Fruit fly (Drosophila melanogaster) whole organism, embryonic: ENCODE measurements around the gene CSN5.
A peak's percentile ranks its signal among the peaks of the same experiment; 100 is the strongest.

Source experiments
- ATbp ChIP-seq: fragments of 200-800 bp; sonication (Bioruptor generic); optimal IDR thresholded peaks from 2 replicates; lab custom pipeline; 2017; ENCODE audit warnings: missing biosample characterization, mild to moderate bottlenecking, missing genetic modification characterization, missing genetic modification reagents
- B-H1 ChIP-seq: fragments of 200-800 bp; sonication (Bioruptor generic); IDR thresholded peaks from 3 replicates; pipeline ENCODE4 v1.3.6; 2022; ENCODE audit warnings: missing biosample characterization, missing genetic modification characterization
- Bgb ChIP-seq: fragments of 200-800 bp; sonication (Bioruptor generic); IDR thresholded peaks from 2 replicates; pipeline ENCODE4 v1.3.6; 2022; ENCODE audit warnings: missing biosample characterization, missing genetic modification characterization; ENCODE audit not compliant: partially characterized antibody
- CG12769 ChIP-seq: fragments of 200-800 bp; sonication (Bioruptor generic); optimal IDR thresholded peaks from 2 replicates; lab custom pipeline; 2019; ENCODE audit warnings: missing biosample characterization, mild to moderate bottlenecking, missing genetic modification characterization, moderate library complexity
- CG15514 ChIP-seq: fragments of 200-800 bp; sonication (Bioruptor generic); optimal IDR thresholded peaks from 3 replicates; lab custom pipeline; 2017; ENCODE audit warnings: missing biosample characterization, missing genetic modification characterization, mild to moderate bottlenecking, moderate library complexity, missing genetic modification reagents
- CG17612 ChIP-seq: fragments of 200-800 bp; sonication (Bioruptor generic); IDR thresholded peaks from 2 replicates; pipeline ENCODE4 v1.3.6; 2022; ENCODE audit warnings: missing biosample characterization, missing genetic modification characterization
- CG17912 ChIP-seq: fragments of 200-800 bp; sonication (Bioruptor generic); optimal IDR thresholded peaks from 2 replicates; lab custom pipeline; 2018; ENCODE audit warnings: missing biosample characterization, mild to moderate bottlenecking, missing genetic modification characterization
- CG18599 ChIP-seq: fragments of 200-800 bp; sonication (Bioruptor generic); optimal IDR thresholded peaks from 3 replicates; lab custom pipeline; 2017; ENCODE audit warnings: missing biosample characterization, missing genetic modification characterization, mild to moderate bottlenecking, moderate library complexity, missing genetic modification reagents
- CG18764 ChIP-seq: fragments of 200-800 bp; sonication (Bioruptor generic); optimal IDR thresholded peaks from 3 replicates; lab custom pipeline; 2016; ENCODE audit warnings: missing biosample characterization, missing genetic modification characterization
- CG5180 ChIP-seq: fragments of 200-800 bp; sonication (Bioruptor generic); optimal IDR thresholded peaks from 3 replicates; lab custom pipeline; 2017; ENCODE audit warnings: missing biosample characterization, missing genetic modification characterization, mild to moderate bottlenecking, moderate library complexity, missing genetic modification reagents
- CG5245 ChIP-seq: fragments of 200-800 bp; sonication (Bioruptor generic); optimal IDR thresholded peaks from 3 replicates; lab custom pipeline; 2016; ENCODE audit warnings: missing biosample characterization, missing genetic modification characterization
- CG6689 ChIP-seq: fragments of 200-800 bp; sonication (Bioruptor generic); IDR thresholded peaks from 2 replicates; pipeline ENCODE4 v1.3.6; 2022; ENCODE audit warnings: missing biosample characterization, missing genetic modification characterization
- CG7271 ChIP-seq: fragments of 200-800 bp; sonication (Bioruptor generic); optimal IDR thresholded peaks from 2 replicates; lab custom pipeline; 2018; ENCODE audit warnings: missing biosample characterization, mild to moderate bottlenecking, missing genetic modification characterization, moderate library complexity
- CG7786 ChIP-seq: fragments of 200-800 bp; sonication (Bioruptor generic); optimal IDR thresholded peaks from 2 replicates; lab custom pipeline; 2016; ENCODE audit warnings: missing biosample characterization, missing genetic modification characterization
- CG9932 ChIP-seq: fragments of 200-800 bp; sonication (Bioruptor generic); IDR thresholded peaks from 2 replicates; pipeline ENCODE4 v1.3.6; 2022; ENCODE audit warnings: missing biosample characterization, missing genetic modification characterization
- H2.0 ChIP-seq: fragments of 200-800 bp; sonication (Bioruptor generic); IDR thresholded peaks from 2 replicates; pipeline ENCODE4 v1.3.6; 2022; ENCODE audit warnings: missing biosample characterization, missing genetic modification characterization
- Hand ChIP-seq: fragments of 200-800 bp; sonication (Bioruptor generic); optimal IDR thresholded peaks from 2 replicates; lab custom pipeline; 2017; ENCODE audit warnings: mild to moderate bottlenecking, missing biosample characterization, missing genetic modification reagents, missing genetic modification characterization
- MTF-1 ChIP-seq: fragments of 200-800 bp; sonication (Bioruptor generic); optimal IDR thresholded peaks from 2 replicates; lab custom pipeline; 2018; ENCODE audit warnings: missing biosample characterization, mild to moderate bottlenecking, missing genetic modification characterization, borderline replicate concordance
- Med ChIP-seq: fragments of 200-800 bp; sonication (Bioruptor generic); peaks from one replicate; lab custom pipeline; 2016; ENCODE audit warnings: missing biosample characterization, missing genetic modification characterization, mild to moderate bottlenecking, inconsistent platforms, moderate library complexity
- Meics ChIP-seq: fragments of 200-800 bp; sonication (Bioruptor generic); optimal IDR thresholded peaks from 2 replicates; lab custom pipeline; 2017; ENCODE audit warnings: missing biosample characterization, mild to moderate bottlenecking, missing genetic modification characterization
- NC2α ChIP-seq: fragments of 200-800 bp; sonication (Bioruptor generic); optimal IDR thresholded peaks from 2 replicates; lab custom pipeline; 2016; ENCODE audit warnings: missing biosample characterization, missing genetic modification characterization
- Nf-YA ChIP-seq: fragments of 200-800 bp; sonication (Bioruptor generic); IDR thresholded peaks from 2 replicates; pipeline ENCODE4 v1.3.6; 2022; ENCODE audit warnings: missing biosample characterization, missing genetic modification characterization
- Oli ChIP-seq: fragments of 200-800 bp; sonication (Bioruptor generic); optimal IDR thresholded peaks from 2 replicates; lab custom pipeline; 2018; ENCODE audit warnings: missing biosample characterization, mild to moderate bottlenecking, missing genetic modification characterization, moderate library complexity
- Poxn ChIP-seq: fragments of 200-800 bp; sonication (Bioruptor generic); IDR thresholded peaks from 2 replicates; pipeline ENCODE4 v1.3.6; 2022; ENCODE audit warnings: missing biosample characterization, missing genetic modification characterization
- Ptx1 ChIP-seq: fragments of 200-800 bp; sonication (Bioruptor generic); IDR thresholded peaks from 2 replicates; pipeline ENCODE4 v1.3.6; 2022; ENCODE audit warnings: missing biosample characterization, missing genetic modification characterization
- Rfx ChIP-seq: fragments of 200-800 bp; sonication (Bioruptor generic); IDR thresholded peaks from 2 replicates; pipeline ENCODE4 v1.3.6; 2022; ENCODE audit warnings: missing biosample characterization, missing genetic modification characterization
- Xbp1 ChIP-seq: fragments of 200-800 bp; sonication (Bioruptor generic); optimal IDR thresholded peaks from 3 replicates; lab custom pipeline; 2016; ENCODE audit warnings: missing biosample characterization, mild to moderate bottlenecking, missing genetic modification characterization
- Xrp1 ChIP-seq: fragments of 200-800 bp; sonication (Bioruptor generic); IDR thresholded peaks from 2 replicates; pipeline ENCODE4 v1.3.6; 2022; ENCODE audit warnings: missing biosample characterization, missing genetic modification characterization
- ac ChIP-seq: fragments of 200-800 bp; sonication (Bioruptor generic); optimal IDR thresholded peaks from 3 replicates; lab custom pipeline; 2017; ENCODE audit warnings: missing biosample characterization, mild to moderate bottlenecking, missing genetic modification characterization
- br ChIP-seq: fragments of >200 bp; optimal IDR thresholded peaks from 2 replicates; lab custom pipeline; 2017
- chif ChIP-seq, 2 experiments: fragments of 200-800 bp; sonication (Bioruptor generic); optimal IDR thresholded peaks; 3 replicates each; lab custom pipeline; 2016; ENCODE audit warnings: missing biosample characterization in 2 of 2, missing genetic modification characterization in 2 of 2
- dysf ChIP-seq: fragments of 200-800 bp; sonication (Bioruptor generic); IDR thresholded peaks from 3 replicates; pipeline ENCODE4 v1.3.6; 2022; ENCODE audit warnings: missing biosample characterization, missing genetic modification characterization
- eyg ChIP-seq: fragments of 200-800 bp; sonication (Bioruptor generic); optimal IDR thresholded peaks from 3 replicates; lab custom pipeline; 2016; ENCODE audit warnings: missing biosample characterization, missing genetic modification characterization
- fd3F ChIP-seq: fragments of 200-800 bp; sonication (Bioruptor generic); optimal IDR thresholded peaks from 2 replicates; lab custom pipeline; 2018; ENCODE audit warnings: missing biosample characterization, mild to moderate bottlenecking, missing genetic modification characterization, moderate library complexity
- fru ChIP-seq: fragments of >200 bp; optimal IDR thresholded peaks from 2 replicates; lab custom pipeline; 2017
- fu2 ChIP-seq: fragments of 200-800 bp; sonication (Bioruptor generic); optimal IDR thresholded peaks from 2 replicates; lab custom pipeline; 2016; ENCODE audit warnings: missing biosample characterization, missing genetic modification characterization
- gcm2 ChIP-seq: fragments of 200-800 bp; sonication (Bioruptor generic); optimal IDR thresholded peaks from 2 replicates; lab custom pipeline; 2016; ENCODE audit warnings: missing biosample characterization, missing genetic modification characterization
- grn ChIP-seq: fragments of 200-800 bp; sonication (Bioruptor generic); optimal IDR thresholded peaks from 3 replicates; lab custom pipeline; 2017; ENCODE audit warnings: missing biosample characterization, missing genetic modification characterization
- ham ChIP-seq: fragments of 200-800 bp; sonication (Bioruptor generic); IDR thresholded peaks from 2 replicates; pipeline ENCODE4 v1.3.6; 2022; ENCODE audit warnings: missing biosample characterization, missing genetic modification characterization
- lilli ChIP-seq: fragments of 200-800 bp; sonication (Bioruptor generic); optimal IDR thresholded peaks from 3 replicates; lab custom pipeline; 2016; ENCODE audit warnings: missing biosample characterization, missing genetic modification characterization
- nom ChIP-seq: fragments of 200-800 bp; sonication (Bioruptor generic); optimal IDR thresholded peaks from 2 replicates; lab custom pipeline; 2017; ENCODE audit warnings: missing biosample characterization, missing genetic modification characterization, mild to moderate bottlenecking, moderate library complexity, missing genetic modification reagents
- oc ChIP-seq: fragments of 200-800 bp; sonication (Bioruptor generic); optimal IDR thresholded peaks from 2 replicates; lab custom pipeline; 2018; ENCODE audit warnings: missing biosample characterization, mild to moderate bottlenecking, missing genetic modification characterization, moderate library complexity
- pros ChIP-seq: fragments of 200-800 bp; sonication (Bioruptor generic); optimal IDR thresholded peaks from 3 replicates; lab custom pipeline; 2019; ENCODE audit warnings: missing biosample characterization, mild to moderate bottlenecking, missing genetic modification characterization, moderate library complexity
- repo ChIP-seq: fragments of 200-800 bp; sonication (Bioruptor generic); optimal IDR thresholded peaks from 2 replicates; lab custom pipeline; 2016; ENCODE audit warnings: missing biosample characterization, missing genetic modification characterization
- ro ChIP-seq: fragments of 200-800 bp; sonication (Bioruptor generic); IDR thresholded peaks from 2 replicates; pipeline ENCODE4 v1.3.6; 2022; ENCODE audit warnings: missing biosample characterization, missing genetic modification characterization
- run ChIP-seq: fragments of 200-800 bp; sonication (Bioruptor generic); optimal IDR thresholded peaks from 3 replicates; lab custom pipeline; 2018; ENCODE audit warnings: missing biosample characterization, mild to moderate bottlenecking, missing genetic modification characterization
- schlank ChIP-seq: fragments of 200-800 bp; sonication (Bioruptor generic); optimal IDR thresholded peaks from 2 replicates; lab custom pipeline; 2018; ENCODE audit warnings: missing biosample characterization, mild to moderate bottlenecking, missing genetic modification characterization
- slp2 ChIP-seq: fragments of 200-800 bp; sonication (Bioruptor generic); optimal IDR thresholded peaks from 2 replicates; lab custom pipeline; 2016; ENCODE audit warnings: missing biosample characterization, missing genetic modification characterization
- tll ChIP-seq, 2 experiments: fragments of 200-800 bp in 1 of 2; fragments of >200 bp in 1 of 2; sonication (Bioruptor generic) in 1 of 2; optimal IDR thresholded peaks; 2 replicates each; lab custom pipeline; 2017 to 2019; ENCODE audit warnings: missing biosample characterization in 2 of 2, missing genetic modification characterization in 2 of 2, mild to moderate bottlenecking in 1 of 2, moderate library complexity in 1 of 2
- ttk ChIP-seq: fragments of 200-800 bp; sonication (Bioruptor generic); IDR thresholded peaks from 2 replicates; pipeline ENCODE4 v2.1.2; 2022; ENCODE audit warnings: missing biosample characterization, missing genetic modification characterization
- twi ChIP-seq: fragments of 200-800 bp; optimal IDR thresholded peaks from 2 replicates; lab custom pipeline; 2019; ENCODE audit warnings: missing biosample characterization, mild to moderate bottlenecking, missing genetic modification characterization, moderate library complexity
- vvl ChIP-seq: fragments of 200-800 bp; sonication (Bioruptor generic); IDR thresholded peaks from 2 replicates; pipeline ENCODE4 v1.3.6; 2022; ENCODE audit warnings: missing biosample characterization, missing genetic modification characterization

The CSN5 gene

DNA sequence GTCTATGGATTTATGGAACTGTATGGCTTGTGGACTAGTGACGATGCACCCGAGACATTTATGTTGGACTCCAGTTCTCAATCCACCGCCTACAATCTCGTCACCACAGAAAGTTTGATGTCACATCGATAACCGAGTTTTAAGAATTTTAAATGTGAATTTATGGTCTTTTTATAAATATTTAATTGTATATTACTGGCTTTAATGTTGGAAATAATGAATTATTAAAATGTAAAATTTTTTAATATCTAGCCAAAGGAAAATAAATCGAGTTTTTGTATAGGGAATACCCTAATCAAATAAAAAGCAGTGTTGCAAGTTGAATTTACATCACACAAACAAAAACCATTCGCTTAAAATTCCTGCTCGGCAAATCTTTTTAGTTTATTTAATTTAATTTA lies 37.2 kb upstream of the CSN5 start, which contains the start of gene Fntb (continued):
- TF ChIP-seq oc, result no peak
- peak; percentile 29 for TF ChIP-seq CG7786 (GFP tag; lab: Kevin White, UChicago)
- no peak for TF ChIP-seq CG18599
- TF ChIP-seq pros, result no peak
- TF ChIP-seq H2.0 (GFP tag; lab: Robert Waterston, UW), result peak; percentile 39
- TF ChIP-seq dysf (GFP tag; lab: Robert Waterston, UW), result peak; percentile 74
- peak; percentile 68 for TF ChIP-seq vvl (GFP tag; lab: Robert Waterston, UW)
- no peak for TF ChIP-seq grn (GFP tag; lab: Kevin White, UChicago)
- TF ChIP-seq slp2 (GFP tag; lab: Kevin White, UChicago), result no peak
- TF ChIP-seq repo (GFP tag; lab: Kevin White, UChicago), result no peak
- no peak for TF ChIP-seq br
- peak; percentile 34 for TF ChIP-seq nom (GFP tag; lab: Kevin White, UChicago)
- peak; percentile 49; the same call in 1 of the 2 replicates for TF ChIP-seq CG6689 (GFP tag; lab: Robert Waterston, UW)
- peak; percentile 64; the same call in 1 of the 2 replicates for TF ChIP-seq Xrp1
- TF ChIP-seq CG7271 (tag; lab: Kevin White, UChicago), result no peak
- TF ChIP-seq Nf-YA (GFP tag; lab: Robert Waterston, UW), result no peak
- peak; percentile 73 for TF ChIP-seq Ptx1 (GFP tag; lab: Robert Waterston, UW)
- no peak for TF ChIP-seq fru
- peak; percentile 35 for TF ChIP-seq run (tag; lab: Kevin White, UChicago)
- no peak for TF ChIP-seq eyg (GFP tag; lab: Kevin White, UChicago)
- peak in 1 of 2 experiments; percentile 36 for TF ChIP-seq chif (GFP tag; optimal IDR thresholded peaks at IDR 0.05; lab: Kevin White, UChicago)
- no peak for TF ChIP-seq CG17912 (GFP tag; lab: Kevin White, UChicago)
- no peak for TF ChIP-seq MTF-1 (GFP tag; lab: Kevin White, UChicago)
- TF ChIP-seq Poxn (GFP tag; lab: Robert Waterston, UW), result no peak
- TF ChIP-seq ac (GFP tag; lab: Kevin White, UChicago), result no peak
- peak; percentile 48; the same call in 1 of the 2 replicates for TF ChIP-seq ttk (GFP tag; lab: Robert Waterston, UW)
- peak; percentile 5 for TF ChIP-seq CG5245 (GFP tag; lab: Kevin White, UChicago)
- no peak for TF ChIP-seq Bgb
- TF ChIP-seq fd3F (GFP tag; lab: Kevin White, UChicago), result peak; percentile 55
- peak; percentile 99 for TF ChIP-seq Meics
- TF ChIP-seq Oli (tag; lab: Kevin White, UChicago), result peak; percentile 68
- TF ChIP-seq Rfx (GFP tag; lab: Robert Waterston, UW), result peak; percentile 69
- no peak for TF ChIP-seq CG5180
- TF ChIP-seq CG12769, result no peak
- TF ChIP-seq twi (tag; lab: Kevin White, UChicago), result peak; percentile 46
- peak; percentile 12 for TF ChIP-seq NC2α (GFP tag; lab: Kevin White, UChicago)
- no peak for TF ChIP-seq B-H1 (GFP tag; lab: Robert Waterston, UW)
- no peak for TF ChIP-seq CG17612 (GFP tag; lab: Robert Waterston, UW)
- TF ChIP-seq ATbp (GFP tag; lab: Kevin White, UChicago), result peak; percentile 40
- TF ChIP-seq tll (GFP tag; optimal IDR thresholded peaks at IDR 0.05; lab: Kevin White, UChicago), result no peak
- TF ChIP-seq CG18764 (GFP tag; lab: Kevin White, UChicago), result peak; percentile 51
- no peak for TF ChIP-seq Hand
- no peak for TF ChIP-seq gcm2 (GFP tag; lab: Kevin White, UChicago)
- TF ChIP-seq Xbp1 (GFP tag; lab: Kevin White, UChicago), result peak; percentile 74
- TF ChIP-seq lilli (GFP tag; lab: Kevin White, UChicago), result peak; percentile 74
- peak; percentile 71 for TF ChIP-seq CG9932
- no peak for TF ChIP-seq fu2 (GFP tag; lab: Kevin White, UChicago)
- peak; percentile 68 for TF ChIP-seq CG15514 (GFP tag; lab: Kevin White, UChicago)
- no peak for TF ChIP-seq ham (GFP tag; lab: Robert Waterston, UW)
- TF ChIP-seq schlank (tag; lab: Kevin White, UChicago), result peak; percentile 33
- no peak for TF ChIP-seq ro (GFP tag; lab: Robert Waterston, UW)
- peak; percentile 57 for TF ChIP-seq Med
